Worm (Caenorhabditis elegans) whole organism, L3 larva: Measurements from ENCODE around the gene C39D10.7.

ENCODE experiments used
- ama-1 ChIP-seq: fragments of 150-350 bp; optimal IDR thresholded peaks from 2 replicates; lab custom pipeline; 2018
- nhr-12 ChIP-seq: fragments of 150-350 bp; optimal IDR thresholded peaks from 2 replicates; lab custom pipeline; 2014; ENCODE audit warnings: missing biosample characterization, missing genetic modification characterization
- nhr-28 ChIP-seq: fragments of 150-350 bp; optimal IDR thresholded peaks from 2 replicates; lab custom pipeline; 2014; ENCODE audit warnings: missing biosample characterization, missing genetic modification characterization
- skn-1 ChIP-seq: fragments of 150-350 bp; optimal IDR thresholded peaks from 2 replicates; lab custom pipeline; 2014; ENCODE audit warnings: missing biosample characterization, missing genetic modification characterization
- tbx-2 ChIP-seq: sonication (generic microtip); optimal IDR thresholded peaks from 2 replicates; lab custom pipeline; 2016; ENCODE audit warnings: mild to moderate bottlenecking, missing genetic modification characterization, missing compliant biosample characterization

- TF ChIP-seq ama-1 (lab: Kevin White, UChicago) (no peak), tbx-2 (tag; lab: Kevin White, UChicago) (no peak), nhr-28 (tag; lab: Kevin White, UChicago) (no peak), nhr-12 (tag; lab: Kevin White, UChicago) (no peak), skn-1 (tag; lab: Kevin White, UChicago) (no peak)
Measured at ce11 chrX:7953063-7953337, 39.3 kb upstream of the C39D10.7 start.
